Worm (Caenorhabditis elegans) whole organism, late embryonic: ENCODE results near the gene B0310.3.

Experiments
- C38D4.7 ChIP-seq: fragments of 200-800 bp; sonication (Bioruptor generic); optimal IDR thresholded peaks from 2 replicates; lab custom pipeline; 2018; ENCODE audit warnings: mild to moderate bottlenecking, missing genetic modification characterization, moderate library complexity, missing compliant biosample characterization
- ama-1 ChIP-seq: fragments of 150-350 bp; optimal IDR thresholded peaks from 2 replicates; lab custom pipeline; 2014
- che-1 ChIP-seq: sonication (generic microtip); optimal IDR thresholded peaks from 2 replicates; lab custom pipeline; 2016; ENCODE audit warnings: mild to moderate bottlenecking, missing genetic modification characterization, missing compliant biosample characterization
- dmd-4 ChIP-seq: sonication (generic microtip); optimal IDR thresholded peaks from 2 replicates; lab custom pipeline; 2016; ENCODE audit warnings: borderline replicate concordance, missing genetic modification characterization, missing compliant biosample characterization
- dve-1 ChIP-seq: sonication (generic microtip); optimal IDR thresholded peaks from 2 replicates; lab custom pipeline; 2017; ENCODE audit warnings: antibody characterized with exemption, mild to moderate bottlenecking, missing genetic modification characterization, missing compliant biosample characterization
- fkh-10 ChIP-seq: fragments of 150-350 bp; optimal IDR thresholded peaks from 2 replicates; lab custom pipeline; 2014; ENCODE audit warnings: missing biosample characterization, missing genetic modification reagents, missing genetic modification characterization
- hlh-30 ChIP-seq: sonication (generic microtip); optimal IDR thresholded peaks from 2 replicates; lab custom pipeline; 2017; ENCODE audit warnings: antibody characterized with exemption, missing genetic modification characterization, missing compliant biosample characterization; ENCODE audit not compliant: insufficient read depth
- mec-3 ChIP-seq: sonication (generic microtip); optimal IDR thresholded peaks from 2 replicates; lab custom pipeline; 2016; ENCODE audit warnings: borderline replicate concordance, missing genetic modification characterization, missing compliant biosample characterization
- nfya-1 ChIP-seq: sonication (generic microtip); optimal IDR thresholded peaks from 2 replicates; lab custom pipeline; 2017; ENCODE audit warnings: missing genetic modification characterization, mild to moderate bottlenecking, missing compliant biosample characterization, antibody characterized with exemption, moderate library complexity
- nhr-11 ChIP-seq: fragments of 150-350 bp; optimal IDR thresholded peaks from 2 replicates; lab custom pipeline; 2014; ENCODE audit warnings: missing biosample characterization, missing genetic modification characterization
- pros-1 ChIP-seq: fragments of 150-350 bp; optimal IDR thresholded peaks from 2 replicates; lab custom pipeline; 2014; ENCODE audit warnings: missing biosample characterization, missing genetic modification reagents, missing genetic modification characterization
- sox-4 ChIP-seq: sonication (generic microtip); optimal IDR thresholded peaks from 2 replicates; lab custom pipeline; 2017; ENCODE audit warnings: mild to moderate bottlenecking, missing genetic modification characterization, inconsistent platforms, missing compliant biosample characterization
- unc-55 ChIP-seq: sonication (generic microtip); optimal IDR thresholded peaks from 2 replicates; lab custom pipeline; 2017; ENCODE audit warnings: missing biosample characterization, missing genetic modification reagents, missing genetic modification characterization

- no peak for TF ChIP-seq C38D4.7 (GFP tag; lab: Kevin White, UChicago)
- TF ChIP-seq fkh-10 (GFP tag; lab: Kevin White, UChicago), result no peak
- no peak for TF ChIP-seq che-1 (tag; lab: Kevin White, UChicago)
- no peak for TF ChIP-seq ama-1 (lab: Kevin White, UChicago)
- TF ChIP-seq sox-4, result no peak
- TF ChIP-seq hlh-30 (tag; lab: Kevin White, UChicago), result no peak
- no peak for TF ChIP-seq unc-55 (GFP tag; lab: Kevin White, UChicago)
- TF ChIP-seq nfya-1 (tag; lab: Kevin White, UChicago), result no peak
- TF ChIP-seq nhr-11 (tag; lab: Kevin White, UChicago), result no peak
- no peak for TF ChIP-seq pros-1
- no peak for TF ChIP-seq dmd-4 (tag; lab: Kevin White, UChicago)
- no peak for TF ChIP-seq dve-1 (tag; lab: Kevin White, UChicago)
- no peak for TF ChIP-seq mec-3
Measured at ce11 chrX:506848-507247, 13.9 kb downstream of the B0310.3 start, which contains the start of gene B0310.2.
